Worm (Caenorhabditis elegans) whole organism, L1 larva: Measurements from ENCODE around the gene wrt-3.

Source experiments
- ceh-82 ChIP-seq, 3 experiments: fragments of 150-350 bp in 1 of 3; sonication (generic microtip) in 2 of 3; optimal IDR thresholded peaks; 2 replicates each; lab custom pipeline; 2014 to 2017; ENCODE audit warnings: missing biosample characterization in 3 of 3, missing genetic modification characterization in 3 of 3
- hpl-2 ChIP-seq: fragments of 150-350 bp; optimal IDR thresholded peaks from 2 replicates; lab custom pipeline; 2014; ENCODE audit warnings: missing biosample characterization, missing genetic modification reagents, missing genetic modification characterization
- lsy-2 ChIP-seq, 2 experiments: fragments of 150-350 bp; optimal IDR thresholded peaks; 2 replicates each; lab custom pipeline; 2014; ENCODE audit warnings: missing biosample characterization in 2 of 2, missing genetic modification characterization in 2 of 2
- nhr-237 ChIP-seq: fragments of 150-350 bp; optimal IDR thresholded peaks from 2 replicates; lab custom pipeline; 2014; ENCODE audit warnings: missing biosample characterization, missing genetic modification characterization
- snpc-4 ChIP-seq: fragments of 150-350 bp; optimal IDR thresholded peaks from 2 replicates; lab custom pipeline; 2014; ENCODE audit warnings: missing biosample characterization, missing genetic modification characterization
- sptf-1 ChIP-seq: fragments of 150-350 bp; optimal IDR thresholded peaks from 2 replicates; lab custom pipeline; 2014; ENCODE audit warnings: missing biosample characterization, missing genetic modification characterization
- tbx-2 ChIP-seq: sonication (generic microtip); optimal IDR thresholded peaks from 2 replicates; lab custom pipeline; 2016; ENCODE audit warnings: missing genetic modification characterization, missing compliant biosample characterization

- no peak for TF ChIP-seq tbx-2 (tag; lab: Kevin White, UChicago)
- TF ChIP-seq ceh-82 (tag; optimal IDR thresholded peaks at IDR 0.05; lab: Kevin White, UChicago) = no peak
- TF ChIP-seq hpl-2 = no peak
- no peak for TF ChIP-seq nhr-237 (tag; lab: Kevin White, UChicago)
- TF ChIP-seq lsy-2 (tag; optimal IDR thresholded peaks at IDR 0.05; lab: Kevin White, UChicago) = no peak
- no peak for TF ChIP-seq snpc-4 (tag; lab: Kevin White, UChicago)
- no peak for TF ChIP-seq sptf-1 (tag; lab: Kevin White, UChicago)
Observed at ce11 chrIV:9510439-9510838, 33.2 kb upstream of the wrt-3 start, which contains the start of gene C33A12.4.
